Worm (Caenorhabditis elegans) whole organism, late embryonic: ENCODE data around the gene F55D10.4.

Experiments used
- T23F11.4 ChIP-seq: fragments of 200-800 bp; sonication (Bioruptor generic); optimal IDR thresholded peaks from 2 replicates; lab custom pipeline; 2018; ENCODE audit warnings: mild to moderate bottlenecking, missing genetic modification characterization, missing compliant biosample characterization
- ama-1 ChIP-seq: fragments of 150-350 bp; optimal IDR thresholded peaks from 2 replicates; lab custom pipeline; 2014
- ceh-9 ChIP-seq: sonication (generic microtip); optimal IDR thresholded peaks from 2 replicates; lab custom pipeline; 2016; ENCODE audit warnings: mild to moderate bottlenecking, missing genetic modification characterization, inconsistent platforms, missing compliant biosample characterization
- fkh-6 ChIP-seq: sonication (generic microtip); optimal IDR thresholded peaks from 2 replicates; lab custom pipeline; 2016; ENCODE audit warnings: missing genetic modification characterization, missing compliant biosample characterization
- hlh-13 ChIP-seq: fragments of 200-800 bp; sonication (Bioruptor generic); optimal IDR thresholded peaks from 2 replicates; lab custom pipeline; 2018; ENCODE audit warnings: mild to moderate bottlenecking, missing genetic modification characterization, missing compliant biosample characterization
- lin-11 ChIP-seq: fragments of 200-800 bp; sonication (Bioruptor generic); optimal IDR thresholded peaks from 2 replicates; lab custom pipeline; 2018; ENCODE audit warnings: mild to moderate bottlenecking, missing genetic modification characterization, missing compliant biosample characterization
- nhr-11 ChIP-seq: fragments of 150-350 bp; optimal IDR thresholded peaks from 2 replicates; lab custom pipeline; 2014; ENCODE audit warnings: missing biosample characterization, missing genetic modification characterization
- pha-4 ChIP-seq: fragments of 150-350 bp; optimal IDR thresholded peaks from 2 replicates; lab custom pipeline; 2018; ENCODE audit warnings: missing biosample characterization, missing genetic modification reagents, missing genetic modification characterization
- sox-4 ChIP-seq: sonication (generic microtip); optimal IDR thresholded peaks from 2 replicates; lab custom pipeline; 2017; ENCODE audit warnings: mild to moderate bottlenecking, missing genetic modification characterization, inconsistent platforms, missing compliant biosample characterization
- tbx-2 ChIP-seq: sonication (generic microtip); optimal IDR thresholded peaks from 2 replicates; lab custom pipeline; 2016; ENCODE audit warnings: missing genetic modification characterization, missing compliant biosample characterization
- unc-86 ChIP-seq: sonication (generic microtip); optimal IDR thresholded peaks from 2 replicates; lab custom pipeline; 2016; ENCODE audit warnings: missing genetic modification characterization, missing compliant biosample characterization

ce11 chrX:4694611-4695370 is 25.7 kb downstream of the F55D10.4 start:
- TF ChIP-seq lin-11 (tag; lab: Kevin White, UChicago) (no peak), T23F11.4 (GFP tag; lab: Kevin White, UChicago) (no peak), pha-4 (tag; lab: Kevin White, UChicago) (no peak), tbx-2 (tag; lab: Kevin White, UChicago) (no peak), unc-86 (tag; lab: Kevin White, UChicago) (no peak), hlh-13 (GFP tag; lab: Kevin White, UChicago) (no peak), ceh-9 (no peak), fkh-6 (tag; lab: Kevin White, UChicago) (no peak), sox-4 (tag; lab: Kevin White, UChicago) (no peak), ama-1 (lab: Kevin White, UChicago) (no peak), nhr-11 (tag; lab: Kevin White, UChicago) (no peak)
